Fruit fly (Drosophila melanogaster) whole organism, embryonic: Measurements from ENCODE around the gene fliI.

Source experiments
- Bgb ChIP-seq: fragments of 200-800 bp; sonication (Bioruptor generic); IDR thresholded peaks from 2 replicates; pipeline ENCODE4 v1.3.6; 2022; ENCODE audit warnings: missing biosample characterization, missing genetic modification characterization; ENCODE audit not compliant: partially characterized antibody
- CG11247 ChIP-seq: fragments of 200-800 bp; sonication (Bioruptor generic); IDR thresholded peaks from 2 replicates; pipeline ENCODE4 v1.3.6; 2022; ENCODE audit warnings: missing biosample characterization, missing genetic modification characterization
- CG15011 ChIP-seq: fragments of 200-800 bp; sonication (Bioruptor generic); optimal IDR thresholded peaks from 3 replicates; lab custom pipeline; 2018; ENCODE audit warnings: missing biosample characterization, mild to moderate bottlenecking, missing genetic modification characterization
- CG16813 ChIP-seq: fragments of 200-800 bp; sonication (Bioruptor generic); IDR thresholded peaks from 3 replicates; pipeline ENCODE4 v1.3.6; 2022; ENCODE audit warnings: missing biosample characterization, missing genetic modification characterization; ENCODE audit not compliant: partially characterized antibody
- CG33213 ChIP-seq: fragments of 200-800 bp; sonication (Bioruptor generic); optimal IDR thresholded peaks from 3 replicates; lab custom pipeline; 2016; ENCODE audit warnings: missing biosample characterization, missing genetic modification characterization
- CG34224 ChIP-seq: fragments of 200-800 bp; sonication (Bioruptor generic); IDR thresholded peaks from 3 replicates; pipeline ENCODE4 v1.3.6; 2022; ENCODE audit warnings: missing biosample characterization, missing genetic modification characterization; ENCODE audit not compliant: partially characterized antibody
- CG5953 ChIP-seq: fragments of 200-800 bp; sonication (Bioruptor generic); IDR thresholded peaks from 2 replicates; pipeline ENCODE4 v1.3.6; 2022; ENCODE audit warnings: missing biosample characterization, missing genetic modification characterization
- Deaf1 ChIP-seq: fragments of 200-800 bp; optimal IDR thresholded peaks from 3 replicates; lab custom pipeline; 2019; ENCODE audit warnings: missing biosample characterization, mild to moderate bottlenecking, missing genetic modification characterization, moderate library complexity
- Dll ChIP-seq: fragments of 200-800 bp; sonication (Bioruptor generic); IDR thresholded peaks from 4 replicates; pipeline ENCODE4 v1.3.6; 2022; ENCODE audit warnings: missing biosample characterization, missing genetic modification characterization; ENCODE audit not compliant: partially characterized antibody
- Dref ChIP-seq: fragments of 200-800 bp; sonication (Bioruptor generic); IDR thresholded peaks from 2 replicates; pipeline ENCODE4 v1.3.6; 2022; ENCODE audit warnings: missing biosample characterization, missing genetic modification characterization
- Elba2 ChIP-seq: fragments of 200-800 bp; sonication (Bioruptor generic); optimal IDR thresholded peaks from 3 replicates; lab custom pipeline; 2016; ENCODE audit warnings: missing biosample characterization, missing genetic modification characterization
- MBD-R2 ChIP-seq: fragments of 200-800 bp; sonication (Bioruptor generic); IDR thresholded peaks from 2 replicates; pipeline ENCODE4 v1.3.6; 2022; ENCODE audit warnings: missing biosample characterization, missing genetic modification characterization
- Pdp1 ChIP-seq, 2 experiments: fragments of 200-800 bp; sonication (Bioruptor generic); optimal IDR thresholded peaks; 3 replicates each; lab custom pipeline; 2016; ENCODE audit warnings: missing biosample characterization in 2 of 2, missing genetic modification characterization in 2 of 2, mild to moderate bottlenecking in 1 of 2, moderate library complexity in 1 of 2
- Scr ChIP-seq: fragments of 200-800 bp; sonication (Bioruptor generic); IDR thresholded peaks from 2 replicates; pipeline ENCODE4 v1.3.6; 2022; ENCODE audit warnings: missing biosample characterization, missing genetic modification characterization; ENCODE audit not compliant: partially characterized antibody
- abd-A ChIP-seq: fragments of 200-800 bp; sonication (Bioruptor generic); optimal IDR thresholded peaks from 3 replicates; lab custom pipeline; 2019; ENCODE audit warnings: missing biosample characterization, mild to moderate bottlenecking, missing genetic modification characterization, moderate library complexity
- chinmo ChIP-seq: fragments of 200-800 bp; sonication (Bioruptor generic); IDR thresholded peaks from 4 replicates; pipeline ENCODE4 v1.3.6; 2022; ENCODE audit warnings: missing biosample characterization, missing genetic modification characterization; ENCODE audit not compliant: partially characterized antibody
- inv ChIP-seq: fragments of 200-800 bp; sonication (Bioruptor generic); IDR thresholded peaks from 2 replicates; pipeline ENCODE4 v1.3.6; 2022; ENCODE audit warnings: missing biosample characterization, missing genetic modification characterization; ENCODE audit not compliant: partially characterized antibody
- knrl ChIP-seq: fragments of 200-800 bp; sonication (Bioruptor generic); IDR thresholded peaks from 3 replicates; pipeline ENCODE4 v1.3.6; 2022; ENCODE audit warnings: missing biosample characterization, missing genetic modification characterization; ENCODE audit not compliant: partially characterized antibody

Gene fliI

DNA sequence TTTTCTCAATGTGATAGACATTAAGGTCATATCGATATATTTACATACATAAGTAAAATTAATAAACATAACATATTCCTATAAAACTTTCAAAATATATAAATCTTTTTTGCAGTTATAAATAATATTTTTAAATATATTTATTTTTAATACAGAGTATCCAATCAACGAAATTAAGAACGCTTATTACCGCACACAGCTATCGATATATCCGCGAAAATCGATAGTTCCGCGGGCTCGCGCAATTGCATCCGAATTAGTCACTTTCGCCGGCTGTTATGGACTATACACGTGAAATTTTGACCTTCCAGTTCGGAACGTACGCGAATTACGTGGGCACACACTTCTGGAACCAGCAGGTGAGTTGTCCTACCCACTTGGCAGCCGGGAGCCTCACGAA lies 49.2 kb downstream of the fliI start, which contains the start of gene mst (continued):
- TF ChIP-seq knrl (GFP tag; lab: Robert Waterston, UW) (peak; percentile 60; the same call in 2 of the 3 replicates), Deaf1 (tag; lab: Kevin White, UChicago) (no peak), Scr (GFP tag; lab: Robert Waterston, UW) (peak; percentile 75), abd-A (tag; lab: Kevin White, UChicago) (no peak), CG33213 (GFP tag; lab: Kevin White, UChicago) (no peak), Dref (GFP tag; lab: Robert Waterston, UW) (peak; percentile 64), CG11247 (GFP tag; lab: Robert Waterston, UW) (no peak), Pdp1 (GFP tag; optimal IDR thresholded peaks at IDR 0.05; lab: Kevin White, UChicago) (peak in 1 of 2 experiments; percentile 17), inv (peak; percentile 38), CG15011 (GFP tag; lab: Kevin White, UChicago) (no peak), Dll (GFP tag; lab: Robert Waterston, UW) (peak; percentile 83), CG5953 (GFP tag; lab: Robert Waterston, UW) (no peak), CG16813 (peak; percentile 62), Elba2 (GFP tag; lab: Kevin White, UChicago) (peak; percentile 10), CG34224 (GFP tag; lab: Robert Waterston, UW) (peak; percentile 70), Bgb (GFP tag; lab: Robert Waterston, UW) (peak; percentile 46; the same call in 1 of the 2 replicates), chinmo (GFP tag; lab: Robert Waterston, UW) (0 out of 4 replicates have a peak, but pooled peaks have one; percentile 40), MBD-R2 (GFP tag; lab: Robert Waterston, UW) (peak; percentile 47)
